Fruit fly (Drosophila melanogaster) ovary, adult (tissue): ENCODE data around the gene CG46280.

ENCODE experiments used
- CG17801 ChIP-seq: fragments of 200-800 bp; optimal IDR thresholded peaks from 2 replicates; lab custom pipeline; 2019; ENCODE audit warnings: missing biosample characterization, mild to moderate bottlenecking, missing genetic modification characterization, moderate library complexity; ENCODE audit not compliant: partially characterized antibody

Gene CG46280

dm6 chr3R:13030257-13031173, at the start of gene CG46280, which contains the start of gene CG46281:
Gene CG46280 (minus strand): TSS chr3R:13030659.
Gene CG46281 (minus strand): TSS chr3R:13030307.
- peak; percentile 49 for TF ChIP-seq CG17801 (GFP tag; lab: Kevin White, UChicago)

DNA sequence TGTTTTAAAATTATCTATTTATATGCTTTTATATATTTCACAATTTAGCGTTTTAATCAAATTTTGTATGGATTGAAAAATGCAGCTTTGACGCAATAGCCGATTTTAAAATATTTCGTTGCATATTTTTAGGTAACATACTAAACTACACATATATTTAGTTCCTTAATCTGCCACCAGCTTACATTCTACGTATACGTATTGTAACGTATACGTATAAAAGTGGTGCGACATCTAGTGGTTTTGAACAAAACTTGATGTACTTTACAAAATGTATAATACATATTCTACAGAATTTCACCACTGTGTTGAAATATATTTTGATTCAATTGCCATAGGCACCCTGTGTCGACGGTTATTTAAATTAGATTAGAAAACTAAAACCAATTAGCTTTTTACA, 47.8 kb upstream of the CG46280 start:
- TF ChIP-seq CG17801 (GFP tag; lab: Kevin White, UChicago) = peak; percentile 0

- TF ChIP-seq CG17801 (GFP tag; lab: Kevin White, UChicago) = no peak
These were observed 46.8 kb upstream of the CG46280 start for dm6 chr3R:13077262-13077661.

DNA sequence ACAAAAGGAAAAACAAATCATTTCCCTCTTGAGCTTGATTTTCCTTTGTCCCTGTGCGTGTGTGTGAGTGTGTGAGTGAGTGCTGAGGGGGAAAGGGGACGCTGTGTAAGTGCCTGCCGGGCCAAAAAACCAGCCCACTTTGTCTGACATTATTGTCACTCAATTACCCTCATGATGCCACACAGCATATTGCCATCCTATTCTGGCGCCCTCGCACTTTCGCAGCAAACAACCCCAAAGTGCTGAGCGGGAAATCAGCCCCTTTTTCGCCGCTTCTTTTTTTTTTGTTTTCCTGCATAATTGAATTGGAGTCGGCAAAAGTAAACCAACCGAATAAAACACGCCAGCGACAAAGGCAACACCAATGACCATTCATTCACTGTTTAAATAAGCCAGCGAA, 45.3 kb upstream of the CG46280 start:
- no peak for TF ChIP-seq CG17801 (GFP tag; lab: Kevin White, UChicago)

DNA sequence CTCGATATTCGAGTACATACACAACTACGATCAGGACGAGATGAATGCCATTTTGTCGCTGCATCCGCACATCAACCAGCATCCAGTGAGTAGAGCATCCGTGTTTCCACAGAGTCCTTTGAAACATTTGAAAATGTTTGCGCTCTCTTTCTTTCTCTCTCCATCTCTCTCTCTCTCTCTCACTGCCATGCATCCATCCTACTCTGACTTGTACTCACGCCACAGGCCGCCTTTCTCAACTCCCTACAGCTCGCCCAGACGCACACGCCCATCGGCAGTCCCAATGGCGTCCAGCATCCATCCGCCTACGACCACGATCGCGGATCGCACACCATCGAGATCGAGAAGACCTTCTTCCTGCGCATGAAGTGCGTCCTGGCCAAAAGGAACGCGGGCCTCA, 44.1 kb upstream of the CG46280 start:
- TF ChIP-seq CG17801 (GFP tag; lab: Kevin White, UChicago) = no peak

DNA sequence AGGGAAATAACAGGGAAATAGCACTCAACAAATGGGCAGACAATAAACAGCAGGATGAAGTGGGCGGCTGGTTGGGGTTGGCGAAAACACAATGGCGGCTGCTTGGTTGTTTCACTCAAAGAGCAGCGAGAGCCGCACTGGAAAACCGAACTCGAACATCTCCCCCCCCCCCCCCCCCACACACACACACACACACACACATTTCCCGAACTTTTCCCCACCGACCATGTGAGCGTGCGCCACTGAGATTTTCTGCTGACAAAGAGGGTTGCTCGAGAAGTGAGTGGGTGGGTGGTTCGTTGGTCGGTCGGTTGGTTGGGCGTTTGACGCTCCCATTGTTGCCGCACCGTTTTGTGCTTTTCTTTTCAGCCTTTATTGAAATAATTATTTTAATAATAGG, 42.7 kb upstream of the CG46280 start:
- TF ChIP-seq CG17801 (GFP tag; lab: Kevin White, UChicago) = no peak

DNA sequence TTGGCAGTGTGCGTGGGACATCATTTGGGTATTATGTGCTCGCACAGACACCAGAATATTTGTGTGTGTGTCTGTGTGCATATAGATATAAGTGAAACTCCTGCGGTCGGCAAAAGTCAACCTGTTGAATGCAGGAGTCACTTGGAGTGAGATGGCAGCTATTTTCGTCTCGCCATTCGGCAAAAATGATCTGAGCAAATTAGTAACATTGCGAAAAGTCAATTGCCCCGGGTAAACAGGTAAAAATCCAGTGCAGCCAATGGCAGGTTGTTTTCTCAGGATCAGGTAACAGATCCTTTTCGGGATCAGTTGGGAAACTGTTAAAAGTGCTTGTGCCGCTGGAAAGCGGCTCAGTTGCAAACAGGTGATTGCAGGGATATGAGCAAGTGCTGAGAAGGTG, 41.6 kb upstream of the CG46280 start:
- TF ChIP-seq CG17801 (GFP tag; lab: Kevin White, UChicago) = no peak

- no peak for TF ChIP-seq CG17801 (GFP tag; lab: Kevin White, UChicago)
These were observed 39.7 kb upstream of the CG46280 start for dm6 chr3R:13070011-13070619.

DNA sequence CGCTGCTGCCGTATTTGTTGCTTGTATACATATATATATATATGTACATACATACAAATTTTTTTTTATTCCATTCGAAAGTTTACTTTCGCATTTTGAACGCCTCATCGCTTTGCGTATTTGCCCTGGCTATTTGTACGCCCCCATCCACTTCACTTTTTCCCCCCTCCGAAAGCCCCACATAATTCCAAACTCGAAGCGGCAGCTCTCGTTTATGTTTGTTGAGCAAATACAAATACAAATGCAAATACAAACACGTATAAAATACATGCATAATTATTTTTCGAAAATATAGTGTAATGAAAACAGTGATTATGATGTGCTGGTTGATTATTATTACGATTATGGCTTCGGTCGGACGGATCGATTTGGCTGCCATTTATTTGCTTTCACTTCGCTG, 37.6 kb upstream of the CG46280 start:
- TF ChIP-seq CG17801 (GFP tag; lab: Kevin White, UChicago) = no peak

DNA sequence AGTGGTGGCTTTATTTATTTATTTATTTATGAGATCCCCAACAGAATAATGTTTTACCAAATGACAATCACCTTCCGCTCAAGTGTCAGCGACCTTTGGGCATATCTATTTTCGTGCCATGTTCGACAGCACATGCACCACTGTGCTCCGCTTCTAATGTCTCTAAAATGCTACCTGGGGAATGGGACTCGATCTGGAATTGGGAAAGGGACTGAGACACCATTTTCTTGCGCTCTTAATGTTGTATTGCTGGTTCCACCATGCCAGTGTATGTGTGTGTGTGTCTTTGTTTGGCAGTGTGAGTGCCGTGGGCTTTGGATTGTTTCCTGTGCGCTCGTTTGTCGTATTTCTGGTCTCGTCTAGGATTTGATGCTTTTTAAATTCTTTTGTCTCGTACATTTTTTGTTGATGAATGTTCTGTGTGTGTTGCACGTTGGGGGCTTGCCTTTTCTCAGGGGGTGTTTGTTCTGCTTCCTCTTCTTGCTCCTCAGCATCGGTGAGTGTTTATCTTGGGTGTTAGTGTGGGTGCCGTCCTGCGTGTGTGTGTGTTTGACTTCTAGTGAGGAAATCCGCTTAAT, 34.8 kb upstream of the CG46280 start:
- no peak for TF ChIP-seq CG17801 (GFP tag; lab: Kevin White, UChicago)

DNA sequence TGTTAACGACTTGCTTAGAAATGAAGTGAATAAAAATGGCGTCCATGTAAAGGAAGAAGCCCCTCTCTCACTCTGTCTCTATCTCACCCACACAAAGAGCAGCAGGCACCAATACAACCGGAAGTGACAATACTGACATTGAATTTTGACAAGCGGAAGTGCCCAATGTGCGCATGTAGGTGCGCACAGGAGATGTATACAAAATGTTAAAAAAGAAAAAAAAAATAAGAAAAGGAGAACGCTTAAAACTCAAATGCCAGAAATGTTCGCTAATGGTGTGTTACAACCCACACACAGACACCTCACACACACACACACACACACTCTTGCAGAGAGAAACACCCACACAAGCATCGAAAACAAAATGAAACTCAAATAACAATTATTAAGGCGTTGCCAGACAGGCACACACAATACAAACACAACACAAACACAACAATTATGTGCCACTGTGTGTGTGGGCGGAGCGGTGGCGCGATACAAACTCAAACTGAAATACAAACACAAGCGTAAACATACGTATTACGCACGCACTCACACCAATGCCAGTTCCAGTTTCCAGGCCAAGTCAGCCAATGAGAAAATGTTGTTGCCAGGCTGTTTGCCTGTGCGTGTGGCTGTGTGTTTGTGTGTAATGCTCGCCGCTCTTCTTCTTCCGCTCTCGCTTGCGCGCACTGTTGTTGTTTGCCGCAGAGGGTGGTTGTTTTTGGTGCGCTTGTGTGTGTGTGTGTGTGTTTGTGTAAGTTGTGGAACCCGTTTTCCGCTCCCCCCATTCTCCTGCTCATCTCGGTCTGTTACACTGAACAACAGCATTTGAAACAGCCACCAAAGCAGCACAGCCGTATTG, 33.5 kb upstream of the CG46280 start:
- TF ChIP-seq CG17801 (GFP tag; lab: Kevin White, UChicago) = no peak

- no peak for TF ChIP-seq CG17801 (GFP tag; lab: Kevin White, UChicago)
These were observed 26.8 kb upstream of the CG46280 start, which contains the start of gene sim for dm6 chr3R:13057121-13057805. Gene sim (plus strand): TSS chr3R:13057755.

DNA sequence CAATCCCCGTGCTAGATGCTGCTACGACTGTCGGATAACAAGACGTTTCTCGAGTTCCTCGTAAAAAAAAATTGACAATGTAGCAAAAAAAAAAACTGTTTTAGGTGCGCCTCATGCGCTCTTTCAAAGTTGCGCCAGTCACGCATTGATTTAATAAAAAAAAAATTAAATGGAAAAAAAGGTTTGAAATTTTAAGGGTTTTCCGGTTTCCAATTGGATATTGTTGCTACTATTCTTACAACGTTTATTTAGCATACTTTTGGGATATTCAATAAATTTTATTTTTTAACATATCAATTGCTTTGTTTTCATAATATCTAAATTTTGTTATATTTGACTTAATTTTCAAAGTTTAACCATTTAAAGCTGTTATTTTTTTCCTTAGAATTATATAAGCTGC, 26.1 kb upstream of the CG46280 start:
- no peak for TF ChIP-seq CG17801 (GFP tag; lab: Kevin White, UChicago)
